Worm (Caenorhabditis elegans): ENCODE results near the gene C16D2.3.

DNA sequence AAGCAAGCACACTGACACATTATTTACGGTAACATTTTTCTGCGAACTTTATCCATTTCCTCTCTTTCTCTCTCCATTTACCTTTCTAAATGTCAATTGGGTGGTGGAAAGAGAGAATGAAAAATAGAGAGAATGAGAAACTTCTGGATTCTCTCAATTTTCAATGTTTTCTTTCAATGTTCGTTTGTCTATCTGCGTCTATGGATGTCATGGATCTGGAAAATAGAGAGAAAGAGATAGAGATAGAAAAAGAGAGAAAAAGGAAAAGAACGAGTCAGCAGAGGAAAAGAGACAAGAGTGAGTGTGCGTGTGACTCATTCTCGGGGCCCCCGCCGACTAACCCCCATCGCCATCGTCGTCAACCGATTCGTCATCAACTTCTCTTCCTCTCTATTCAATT, 25.1 kb upstream of the C16D2.3 start, which contains the start of gene jun-1:
- TF ChIP-seq nhr-237 (tag; optimal IDR thresholded peaks at IDR 0.05) (no peak), mdl-1 (tag; optimal IDR thresholded peaks at IDR 0.05) (peak; percentile 52), sea-2 (GFP tag; optimal IDR thresholded peaks at IDR 0.05) (no peak), elt-2 (tag; optimal IDR thresholded peaks at IDR 0.05) (no peak), lin-39 (tag; optimal IDR thresholded peaks at IDR 0.05) (peak; percentile 52), nhr-43 (tag; optimal IDR thresholded peaks at IDR 0.05; ENCODE audit: poor library complexity, severe bottlenecking) (peak; percentile 82), fkh-10 (GFP tag; optimal IDR thresholded peaks at IDR 0.05) (peak; percentile 22), nhr-76 (tag; optimal IDR thresholded peaks at IDR 0.05) (no peak), nhr-77 (tag; optimal IDR thresholded peaks at IDR 0.05) (peak; percentile 38), ceh-16 (tag; optimal IDR thresholded peaks at IDR 0.05) (no peak), nhr-28 (tag; optimal IDR thresholded peaks at IDR 0.05) (no peak)
